Fruit fly (Drosophila melanogaster) whole organism, pupa: Measurements from ENCODE around the gene CG33689.
A peak's percentile ranks its signal among the peaks of the same experiment; 100 is the strongest.

Experiments used
- CG10348 ChIP-seq: fragments of 200-800 bp; sonication (Bioruptor generic); IDR thresholded peaks from 2 replicates; pipeline ENCODE4 v1.3.6; 2022; ENCODE audit warnings: missing biosample characterization, missing genetic modification characterization
- CG17806 ChIP-seq: fragments of 200-800 bp; sonication (Bioruptor generic); optimal IDR thresholded peaks from 2 replicates; lab custom pipeline; 2018; ENCODE audit warnings: missing biosample characterization, mild to moderate bottlenecking, missing genetic modification characterization, moderate library complexity
- CG32121 ChIP-seq: fragments of 200-800 bp; sonication (Bioruptor generic); IDR thresholded peaks from 2 replicates; pipeline ENCODE4 v1.3.6; 2022; ENCODE audit warnings: missing biosample characterization, missing genetic modification characterization
- CG4496 ChIP-seq: fragments of 200-800 bp; sonication (Bioruptor generic); IDR thresholded peaks from 3 replicates; pipeline ENCODE4 v1.3.6; 2022; ENCODE audit warnings: missing biosample characterization, missing genetic modification characterization
- CG8301 ChIP-seq: fragments of 200-800 bp; sonication (Bioruptor generic); optimal IDR thresholded peaks from 2 replicates; lab custom pipeline; 2018; ENCODE audit warnings: missing biosample characterization, mild to moderate bottlenecking, missing genetic modification characterization
- CG9948 ChIP-seq: fragments of 200-800 bp; sonication (Bioruptor generic); optimal IDR thresholded peaks from 2 replicates; lab custom pipeline; 2018; ENCODE audit warnings: missing biosample characterization, mild to moderate bottlenecking, missing genetic modification characterization, moderate library complexity
- EcR ChIP-seq: fragments of 200-800 bp; sonication (Bioruptor generic); optimal IDR thresholded peaks from 3 replicates; lab custom pipeline; 2019; ENCODE audit warnings: missing biosample characterization, missing genetic modification characterization, mild to moderate bottlenecking, moderate library complexity, missing genetic modification reagents

- no peak for TF ChIP-seq CG17806 (tag; lab: Kevin White, UChicago)
- TF ChIP-seq CG10348 (GFP tag; lab: Robert Waterston, UW): no peak
- no peak for TF ChIP-seq CG9948
- no peak for TF ChIP-seq CG32121 (GFP tag; lab: Robert Waterston, UW)
- TF ChIP-seq CG4496 (GFP tag; lab: Robert Waterston, UW): 0 out of 3 replicates have a peak, but pooled peaks have one; percentile 20
- no peak for TF ChIP-seq CG8301 (tag; lab: Kevin White, UChicago)
- no peak for TF ChIP-seq EcR
Observed at dm6 chr3L:16151742-16152141, 48.3 kb upstream of the CG33689 start.
